Worm (Caenorhabditis elegans) whole organism, L4 larva: ENCODE measurements around the gene F41G3.21.

Source experiments
- Y48G9A.11 ChIP-seq: fragments of 200-800 bp; sonication (Bioruptor generic); IDR thresholded peaks from 2 replicates; pipeline ENCODE4 v1.3.6; 2022; ENCODE audit warnings: missing genetic modification reagents, missing genetic modification characterization, missing compliant biosample characterization
- ZK546.5 ChIP-seq, 2 experiments: sonication (generic microtip); optimal IDR thresholded peaks; 2 replicates each; lab custom pipeline; 2017; ENCODE audit warnings: missing biosample characterization in 2 of 2, missing genetic modification characterization in 2 of 2
- dve-1 ChIP-seq: sonication (generic microtip); optimal IDR thresholded peaks from 2 replicates; lab custom pipeline; 2017; ENCODE audit warnings: antibody characterized with exemption, mild to moderate bottlenecking, missing genetic modification characterization, missing compliant biosample characterization; ENCODE audit not compliant: insufficient read depth
- jun-1 ChIP-seq: fragments of 150-350 bp; optimal IDR thresholded peaks from 2 replicates; lab custom pipeline; 2014; ENCODE audit warnings: missing biosample characterization, missing genetic modification reagents, missing genetic modification characterization
- lir-3 ChIP-seq: sonication (generic microtip); optimal IDR thresholded peaks from 2 replicates; lab custom pipeline; 2016; ENCODE audit warnings: mild to moderate bottlenecking, missing genetic modification characterization, missing compliant biosample characterization

- TF ChIP-seq jun-1 (tag; lab: Kevin White, UChicago): no peak
- no peak for TF ChIP-seq ZK546.5 (tag; optimal IDR thresholded peaks at IDR 0.05; lab: Kevin White, UChicago)
- no peak for TF ChIP-seq dve-1 (tag; lab: Kevin White, UChicago)
- no peak for TF ChIP-seq lir-3 (tag; lab: Kevin White, UChicago)
- TF ChIP-seq Y48G9A.11 (GFP tag; lab: Robert Waterston, UW): no peak
These were observed 47.0 kb downstream of the F41G3.21 start, which contains the start of gene rpy-1 for ce11 chrII:6705593-6706228.
